Worm (Caenorhabditis elegans) whole organism, early embryonic: ENCODE data around the gene F56D6.8.

ENCODE experiments used
- B0310.2 ChIP-seq: sonication (generic microtip); optimal IDR thresholded peaks from 2 replicates; lab custom pipeline; 2016; ENCODE audit warnings: mild to moderate bottlenecking, missing genetic modification characterization, missing compliant biosample characterization
- F13C5.2 ChIP-seq: sonication (generic microtip); optimal IDR thresholded peaks from 2 replicates; lab custom pipeline; 2017; ENCODE audit warnings: mild to moderate bottlenecking, missing genetic modification characterization, inconsistent platforms, missing compliant biosample characterization
- ama-1 ChIP-seq: fragments of 150-350 bp; optimal IDR thresholded peaks from 2 replicates; lab custom pipeline; 2014
- ceh-13 ChIP-seq: fragments of 200-800 bp; sonication (Bioruptor generic); optimal IDR thresholded peaks from 2 replicates; lab custom pipeline; 2018; ENCODE audit warnings: mild to moderate bottlenecking, missing genetic modification characterization, missing compliant biosample characterization
- ets-7 ChIP-seq: sonication (generic microtip); optimal IDR thresholded peaks from 2 replicates; lab custom pipeline; 2016; ENCODE audit warnings: missing genotype, missing genetic modification characterization, missing compliant biosample characterization
- flt-1 ChIP-seq: fragments of 200-800 bp; sonication (Bioruptor generic); IDR thresholded peaks from 2 replicates; pipeline ENCODE4 v1.3.6; 2022; ENCODE audit warnings: missing genetic modification characterization, missing compliant biosample characterization
- hmbx-1 ChIP-seq: sonication (generic microtip); optimal IDR thresholded peaks from 2 replicates; lab custom pipeline; 2016; ENCODE audit warnings: mild to moderate bottlenecking, missing genetic modification characterization, missing compliant biosample characterization
- tbx-37 ChIP-seq: fragments of 200-800 bp; sonication (Bioruptor generic); conservative IDR thresholded peaks from 2 replicates; pipeline ENCODE4 v1.3.6; 2022; ENCODE audit warnings: missing genetic modification reagents, missing genetic modification characterization, missing compliant biosample characterization
- tra-4 ChIP-seq: sonication (generic microtip); optimal IDR thresholded peaks from 2 replicates; lab custom pipeline; 2017; ENCODE audit warnings: missing genetic modification characterization, missing compliant biosample characterization

DNA sequence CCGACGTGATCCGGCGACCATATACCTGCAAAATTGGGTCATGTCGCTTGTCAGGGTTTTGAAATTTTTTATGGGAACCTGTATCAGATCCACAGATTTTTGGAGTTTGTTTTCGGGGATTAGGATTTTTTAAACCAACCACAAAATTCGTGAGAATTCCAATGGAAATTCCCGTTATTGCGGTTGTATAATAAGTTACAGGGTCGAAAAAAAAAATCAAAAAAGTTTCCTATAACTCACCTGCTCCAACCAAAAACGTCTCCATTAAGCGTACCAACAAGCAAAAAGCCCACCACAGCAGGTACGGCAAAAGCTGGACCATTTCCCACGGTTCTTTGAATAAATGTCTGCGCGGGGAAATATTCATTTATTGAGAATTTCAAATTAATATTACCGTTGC, 31.3 kb downstream of the F56D6.8 start:
- TF ChIP-seq ama-1 (lab: Kevin White, UChicago) (no peak), ceh-13 (GFP tag; lab: Kevin White, UChicago) (no peak), tbx-37 (no peak), ets-7 (tag; lab: Kevin White, UChicago) (no peak), F13C5.2 (no peak), hmbx-1 (tag; lab: Kevin White, UChicago) (no peak), flt-1 (GFP tag; lab: Robert Waterston, UW) (no peak), B0310.2 (tag; lab: Kevin White, UChicago) (no peak), tra-4 (tag; lab: Kevin White, UChicago) (no peak)
